Fruit fly (Drosophila melanogaster) whole organism, wandering third instar larva: ENCODE measurements around the gene hll.

Source experiments
- Abd-B ChIP-seq: fragments of >200 bp; optimal IDR thresholded peaks from 2 replicates; lab custom pipeline; 2017; ENCODE audit warnings: missing biosample characterization, missing genetic modification characterization
- CG32264 ChIP-seq: fragments of 200-800 bp; sonication (Bioruptor generic); optimal IDR thresholded peaks from 2 replicates; lab custom pipeline; 2016; ENCODE audit warnings: missing biosample characterization, missing genetic modification characterization
- CG9705 ChIP-seq: fragments of 200-800 bp; sonication (Bioruptor generic); optimal IDR thresholded peaks from 2 replicates; lab custom pipeline; 2018; ENCODE audit warnings: missing biosample characterization, mild to moderate bottlenecking, missing genetic modification characterization
- CrebA ChIP-seq: fragments of 200-800 bp; sonication (Bioruptor generic); optimal IDR thresholded peaks from 2 replicates; lab custom pipeline; 2016; ENCODE audit warnings: missing biosample characterization, mild to moderate bottlenecking, missing genetic modification characterization, borderline replicate concordance
- Dfd ChIP-seq: fragments of >200 bp; optimal IDR thresholded peaks from 2 replicates; lab custom pipeline; 2017; ENCODE audit warnings: missing biosample characterization, missing genetic modification characterization
- Dif ChIP-seq: fragments of 200-275, 200-300 bp; sonication (Bioruptor generic); optimal IDR thresholded peaks from 2 replicates; lab custom pipeline; 2018; ENCODE audit warnings: missing biosample characterization, missing genetic modification characterization; ENCODE audit not compliant: partially characterized antibody
- GATAd ChIP-seq: sonication (Bioruptor generic); optimal IDR thresholded peaks from 2 replicates; lab custom pipeline; 2016; ENCODE audit warnings: missing biosample characterization, missing genetic modification characterization
- HLH106 ChIP-seq: fragments of 200-800 bp; optimal IDR thresholded peaks from 3 replicates; lab custom pipeline; 2019; ENCODE audit warnings: missing biosample characterization, mild to moderate bottlenecking, missing genetic modification characterization, moderate library complexity
- Hnf4 ChIP-seq: fragments of 200-800 bp; sonication (Bioruptor generic); optimal IDR thresholded peaks from 2 replicates; lab custom pipeline; 2016; ENCODE audit warnings: missing biosample characterization, mild to moderate bottlenecking, missing genetic modification characterization
- Hr78 ChIP-seq: fragments of >200 bp; optimal IDR thresholded peaks from 2 replicates; lab custom pipeline; 2017; ENCODE audit warnings: missing biosample characterization, missing genetic modification characterization
- Hr83 ChIP-seq: fragments of 200-300 bp; sonication (Bioruptor generic); optimal IDR thresholded peaks from 2 replicates; lab custom pipeline; 2016; ENCODE audit warnings: missing biosample characterization, mild to moderate bottlenecking, missing genetic modification characterization, moderate library complexity; ENCODE audit not compliant: poor library complexity, severe bottlenecking
- Jra ChIP-seq: sonication (Bioruptor generic); optimal IDR thresholded peaks from 2 replicates; lab custom pipeline; 2016; ENCODE audit warnings: missing biosample characterization, missing genetic modification characterization
- Mio ChIP-seq: sonication (Bioruptor generic); optimal IDR thresholded peaks from 2 replicates; lab custom pipeline; 2016; ENCODE audit warnings: missing biosample characterization, missing genetic modification characterization
- Myc ChIP-seq: fragments of >200 bp; optimal IDR thresholded peaks from 2 replicates; lab custom pipeline; 2017
- OdsH ChIP-seq: fragments of 200-800 bp; sonication (Bioruptor generic); optimal IDR thresholded peaks from 2 replicates; lab custom pipeline; 2016; ENCODE audit warnings: missing biosample characterization, mild to moderate bottlenecking, missing genetic modification characterization
- Rel ChIP-seq, 2 experiments: fragments of 200-800 bp; sonication (Bioruptor generic) in 1 of 2; optimal IDR thresholded peaks; 2 replicates in 1 of 2; 3 replicates in 1 of 2; lab custom pipeline; 2016 to 2019; ENCODE audit warnings: mild to moderate bottlenecking in 2 of 2, missing biosample characterization in 2 of 2, missing genetic modification characterization in 2 of 2, moderate library complexity in 1 of 2
- Sp1 ChIP-seq: fragments of 200-800 bp; sonication (Bioruptor generic); optimal IDR thresholded peaks from 3 replicates; lab custom pipeline; 2019; ENCODE audit warnings: missing biosample characterization, mild to moderate bottlenecking, missing genetic modification characterization, moderate library complexity
- Vsx2 ChIP-seq: fragments of 200-300, 225-300 bp; sonication (Bioruptor generic); optimal IDR thresholded peaks from 2 replicates; lab custom pipeline; 2018; ENCODE audit warnings: missing biosample characterization, missing genetic modification characterization; ENCODE audit not compliant: partially characterized antibody
- br ChIP-seq: fragments of 200-800 bp; sonication (Bioruptor generic); optimal IDR thresholded peaks from 2 replicates; lab custom pipeline; 2016; ENCODE audit warnings: missing biosample characterization, missing genetic modification characterization
- brk ChIP-seq: fragments of 200-800 bp; sonication (Bioruptor generic); optimal IDR thresholded peaks from 2 replicates; lab custom pipeline; 2016; ENCODE audit warnings: missing biosample characterization, mild to moderate bottlenecking, missing genetic modification characterization
- dl ChIP-seq, 2 experiments: fragments of 175-275, 200-275 bp in 1 of 2; fragments of 200-275 bp in 1 of 2; sonication (Bioruptor generic); optimal IDR thresholded peaks; lab custom pipeline; 2018; ENCODE audit warnings: mild to moderate bottlenecking in 2 of 2, missing biosample characterization in 2 of 2, missing genetic modification characterization in 2 of 2, moderate library complexity in 2 of 2; ENCODE audit not compliant: partially characterized antibody in 2 of 2, insufficient read depth in 1 of 2
- dmrt93B ChIP-seq: fragments of 200-800 bp; sonication (Bioruptor generic); optimal IDR thresholded peaks from 2 replicates; lab custom pipeline; 2018; ENCODE audit warnings: missing biosample characterization, mild to moderate bottlenecking, missing genetic modification characterization
- dsf ChIP-seq: sonication (Bioruptor generic); optimal IDR thresholded peaks from 2 replicates; lab custom pipeline; 2016; ENCODE audit warnings: missing biosample characterization, missing genetic modification characterization, borderline replicate concordance
- ey ChIP-seq: fragments of 200-800 bp; sonication (Bioruptor generic); optimal IDR thresholded peaks from 2 replicates; lab custom pipeline; 2016; ENCODE audit warnings: missing biosample characterization, missing genetic modification characterization
- foxo ChIP-seq, 2 experiments: fragments of 200-800 bp; sonication (Bioruptor generic); optimal IDR thresholded peaks; 2 replicates in 1 of 2; 3 replicates in 1 of 2; lab custom pipeline; 2016 to 2017; ENCODE audit warnings: missing biosample characterization in 2 of 2, missing genetic modification characterization in 2 of 2
- fru ChIP-seq: fragments of 200-800 bp; sonication (Bioruptor generic); optimal IDR thresholded peaks from 3 replicates; lab custom pipeline; 2016; ENCODE audit warnings: missing biosample characterization, mild to moderate bottlenecking, missing genetic modification characterization
- h ChIP-seq: fragments of 200-800 bp; sonication (Bioruptor generic); optimal IDR thresholded peaks from 3 replicates; lab custom pipeline; 2016; ENCODE audit warnings: missing biosample characterization, mild to moderate bottlenecking, missing genetic modification characterization
- jim ChIP-seq: fragments of 175-275, 200-325 bp; sonication (Bioruptor generic); optimal IDR thresholded peaks from 2 replicates; lab custom pipeline; 2016; ENCODE audit warnings: missing biosample characterization, mild to moderate bottlenecking, missing genetic modification characterization
- lola ChIP-seq: fragments of >200 bp; optimal IDR thresholded peaks from 2 replicates; lab custom pipeline; 2017; ENCODE audit warnings: missing biosample characterization, missing genetic modification characterization
- pan ChIP-seq: fragments of >200 bp; optimal IDR thresholded peaks from 2 replicates; lab custom pipeline; 2017
- psq ChIP-seq: fragments of 200-800 bp; sonication (Bioruptor generic); optimal IDR thresholded peaks from 3 replicates; lab custom pipeline; 2017; ENCODE audit warnings: missing biosample characterization, mild to moderate bottlenecking, missing genetic modification characterization, moderate library complexity
- rgr ChIP-seq: fragments of 200-800 bp; sonication (Bioruptor generic); optimal IDR thresholded peaks from 3 replicates; lab custom pipeline; 2016; ENCODE audit warnings: missing biosample characterization, mild to moderate bottlenecking, missing genetic modification characterization
- sage ChIP-seq: fragments of 200-800 bp; sonication (Bioruptor generic); optimal IDR thresholded peaks from 2 replicates; lab custom pipeline; 2016; ENCODE audit warnings: missing biosample characterization, mild to moderate bottlenecking, missing genetic modification characterization
- sv ChIP-seq: fragments of 200-800 bp; sonication (Bioruptor generic); optimal IDR thresholded peaks from 3 replicates; lab custom pipeline; 2016; ENCODE audit warnings: missing biosample characterization, missing genetic modification characterization
- tai ChIP-seq: sonication (Bioruptor generic); optimal IDR thresholded peaks from 2 replicates; lab custom pipeline; 2016; ENCODE audit warnings: missing biosample characterization, missing genetic modification characterization
- usp ChIP-seq: fragments of >200 bp; optimal IDR thresholded peaks from 2 replicates; lab custom pipeline; 2017; ENCODE audit warnings: missing biosample characterization, missing genetic modification characterization
- woc ChIP-seq: sonication (Bioruptor generic); optimal IDR thresholded peaks from 2 replicates; lab custom pipeline; 2016; ENCODE audit warnings: missing biosample characterization, mild to moderate bottlenecking, missing genetic modification characterization

Gene hll

DNA sequence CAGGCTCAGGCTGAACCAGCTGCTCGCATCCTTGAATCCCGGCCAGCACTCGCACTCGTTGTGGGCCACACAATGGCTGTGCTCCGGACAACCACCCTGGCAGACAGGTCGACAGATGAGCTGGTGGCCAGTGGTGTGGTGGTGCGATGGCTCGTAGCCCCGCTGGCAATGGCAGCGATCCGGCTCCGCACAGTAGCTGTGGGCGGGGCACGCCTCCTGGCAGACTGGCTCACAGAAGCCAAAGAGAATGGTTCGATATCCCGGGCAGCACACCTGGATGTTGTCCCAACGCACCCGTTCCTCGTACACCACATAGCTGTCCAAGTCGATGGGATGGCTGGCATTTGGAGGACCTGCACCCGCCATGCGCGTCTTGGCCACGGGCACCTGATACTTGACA is 7.1 kb upstream of the hll start:
- TF ChIP-seq Dif (GFP tag; lab: Kevin White, UChicago), result no peak

DNA sequence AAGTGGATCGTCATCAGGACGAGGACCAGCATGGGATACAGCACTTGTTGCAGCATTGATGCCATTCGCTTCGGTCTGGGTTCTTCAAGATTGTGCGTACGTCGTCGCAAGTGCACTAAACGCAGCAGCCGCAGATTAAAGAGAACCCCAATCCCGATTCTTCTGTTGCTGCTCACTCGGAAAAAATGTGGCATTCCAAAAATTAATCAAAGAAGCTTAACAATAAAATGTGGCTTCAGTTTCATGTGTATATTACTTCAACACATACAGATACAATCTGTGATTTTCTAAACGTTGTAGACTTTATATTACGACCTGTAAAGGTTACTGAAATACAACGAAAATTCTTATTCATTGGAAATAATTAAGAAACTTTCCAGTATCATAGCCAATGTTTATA is 6.7 kb upstream of the hll start, which contains the start of gene NimC3:
Gene NimC3, minus strand, starts transcription at position 101 of the 400 bp plus-strand sequence.
- TF ChIP-seq Sp1 (GFP tag; lab: Kevin White, UChicago) (no peak), br (GFP tag; lab: Kevin White, UChicago) (no peak), dsf (no peak), OdsH (no peak), ey (GFP tag; lab: Kevin White, UChicago) (no peak), dl (GFP tag; optimal IDR thresholded peaks at IDR 0.05; lab: Kevin White, UChicago; ENCODE audit: insufficient read depth in 1 of 2, partially characterized antibody in 2 of 2) (no peak), woc (GFP tag; lab: Kevin White, UChicago) (no peak), GATAd (GFP tag; lab: Kevin White, UChicago) (no peak), usp (GFP tag; lab: Kevin White, UChicago) (no peak)

DNA sequence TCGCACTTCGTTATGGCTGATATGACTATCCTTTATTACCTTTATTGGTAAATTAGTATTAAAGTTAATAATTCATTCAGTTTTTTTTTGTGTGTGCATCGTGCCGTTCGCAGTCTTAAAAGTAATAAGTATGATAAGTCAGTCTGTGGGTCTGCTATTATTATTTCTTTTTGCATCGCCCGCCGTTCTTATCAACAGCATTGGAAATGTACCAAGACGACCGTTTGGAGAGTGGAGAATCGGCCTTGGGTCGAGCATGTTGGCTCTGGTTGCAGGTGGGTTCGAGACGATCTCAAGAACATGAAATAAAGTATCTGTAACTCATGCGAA is 6.3 kb upstream of the hll start:
- TF ChIP-seq dmrt93B (GFP tag; lab: Kevin White, UChicago) (no peak), sv (GFP tag; lab: Kevin White, UChicago) (no peak), Dfd (no peak), dsf (no peak), Rel (GFP tag; optimal IDR thresholded peaks at IDR 0.05; lab: Kevin White, UChicago) (no peak), Rel (tag; optimal IDR thresholded peaks at IDR 0.05; lab: Kevin White, UChicago) (no peak), woc (GFP tag; lab: Kevin White, UChicago) (no peak), Hnf4 (GFP tag; lab: Kevin White, UChicago) (no peak), CG9705 (GFP tag; lab: Kevin White, UChicago) (no peak), Dif (GFP tag; lab: Kevin White, UChicago) (peak; percentile 30), sage (GFP tag; lab: Kevin White, UChicago) (no peak), lola (GFP tag; lab: Kevin White, UChicago) (no peak), Vsx2 (peak; percentile 91), GATAd (GFP tag; lab: Kevin White, UChicago) (no peak), CrebA (GFP tag; lab: Kevin White, UChicago) (peak; percentile 37), OdsH (no peak), rgr (GFP tag; lab: Kevin White, UChicago) (no peak), pan (lab: Kevin White, UChicago) (no peak), Mio (GFP tag; lab: Kevin White, UChicago) (no peak), Sp1 (GFP tag; lab: Kevin White, UChicago) (no peak), brk (GFP tag; lab: Kevin White, UChicago) (peak; percentile 2), h (GFP tag; lab: Kevin White, UChicago) (no peak), jim (GFP tag; lab: Kevin White, UChicago) (no peak), psq (GFP tag; lab: Kevin White, UChicago) (no peak), Hr83 (GFP tag; lab: Kevin White, UChicago) (no peak), CG32264 (GFP tag; lab: Kevin White, UChicago) (no peak), dl (GFP tag; optimal IDR thresholded peaks at IDR 0.05; lab: Kevin White, UChicago; ENCODE audit: insufficient read depth in 1 of 2, partially characterized antibody in 2 of 2) (peak in 1 of 2 experiments; percentile 27)
- TF ChIP-seq, all 38 proteins: peak for 5

DNA sequence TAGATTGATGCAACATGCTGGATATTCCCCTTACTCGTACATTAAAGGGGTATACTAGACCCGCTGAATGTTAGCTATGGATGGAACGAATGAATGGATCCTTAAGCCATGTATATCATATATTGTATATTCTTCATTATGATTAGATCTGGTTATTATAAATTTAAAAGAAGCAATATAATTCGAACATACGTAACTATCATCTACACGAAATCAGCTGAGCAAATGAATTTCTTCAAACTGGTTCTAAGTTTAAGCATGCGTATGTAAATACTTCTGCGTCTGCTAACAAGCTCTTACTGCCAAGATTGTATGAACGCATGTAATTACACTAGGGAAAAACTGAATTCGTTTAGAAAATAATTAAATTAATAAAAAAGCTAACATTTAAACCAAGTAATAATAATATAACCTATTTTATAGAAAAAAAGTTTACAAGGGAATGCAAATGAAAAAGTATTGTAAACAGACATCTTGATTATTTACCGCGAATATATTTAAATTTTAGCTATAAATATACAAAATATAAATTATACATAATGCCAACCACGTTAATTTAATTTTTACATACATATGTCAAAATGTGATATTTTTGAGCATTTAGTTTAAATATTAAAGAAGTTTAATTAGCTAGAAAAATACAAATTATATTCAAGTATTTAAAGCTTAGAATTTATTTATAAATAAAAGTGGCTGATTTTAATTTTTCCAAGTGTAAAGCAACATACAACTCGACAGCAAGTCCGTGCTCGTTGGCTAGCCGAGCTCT is 5.7 kb upstream of the hll start:
- TF ChIP-seq GATAd (GFP tag; lab: Kevin White, UChicago) (no peak), Hnf4 (GFP tag; lab: Kevin White, UChicago) (peak; percentile 58), foxo (GFP tag; optimal IDR thresholded peaks at IDR 0.05; lab: Kevin White, UChicago) (peak; percentile 2 to 71), CG9705 (GFP tag; lab: Kevin White, UChicago) (no peak), ey (GFP tag; lab: Kevin White, UChicago) (peak; percentile 24), sage (GFP tag; lab: Kevin White, UChicago) (peak; percentile 55), Sp1 (GFP tag; lab: Kevin White, UChicago) (peak; percentile 46), lola (GFP tag; lab: Kevin White, UChicago) (no peak), fru (GFP tag; lab: Kevin White, UChicago) (peak; percentile 66), jim (GFP tag; lab: Kevin White, UChicago) (no peak), usp (GFP tag; lab: Kevin White, UChicago) (no peak), Myc (lab: Kevin White, UChicago) (no peak), dl (GFP tag; optimal IDR thresholded peaks at IDR 0.05; lab: Kevin White, UChicago; ENCODE audit: insufficient read depth in 1 of 2, partially characterized antibody in 2 of 2) (no peak), psq (GFP tag; lab: Kevin White, UChicago) (peak; percentile 18), CG32264 (GFP tag; lab: Kevin White, UChicago) (no peak), Jra (no peak), Hr78 (GFP tag; lab: Kevin White, UChicago) (no peak), br (GFP tag; lab: Kevin White, UChicago) (peak; percentile 44), Abd-B (no peak), pan (lab: Kevin White, UChicago) (peak; percentile 23), h (GFP tag; lab: Kevin White, UChicago) (peak; percentile 71), woc (GFP tag; lab: Kevin White, UChicago) (peak; percentile 75), sv (GFP tag; lab: Kevin White, UChicago) (peak; percentile 28), OdsH (peak; percentile 9), Mio (GFP tag; lab: Kevin White, UChicago) (no peak), HLH106 (tag; lab: Kevin White, UChicago) (peak; percentile 49), Dif (GFP tag; lab: Kevin White, UChicago) (no peak), rgr (GFP tag; lab: Kevin White, UChicago) (peak; percentile 65), brk (GFP tag; lab: Kevin White, UChicago) (peak; percentile 31), Hr83 (GFP tag; lab: Kevin White, UChicago) (peak; percentile 35), tai (GFP tag; lab: Kevin White, UChicago) (peak; percentile 15)
